Worm (Caenorhabditis elegans): ENCODE measurements around the gene hog-1.

DNA sequence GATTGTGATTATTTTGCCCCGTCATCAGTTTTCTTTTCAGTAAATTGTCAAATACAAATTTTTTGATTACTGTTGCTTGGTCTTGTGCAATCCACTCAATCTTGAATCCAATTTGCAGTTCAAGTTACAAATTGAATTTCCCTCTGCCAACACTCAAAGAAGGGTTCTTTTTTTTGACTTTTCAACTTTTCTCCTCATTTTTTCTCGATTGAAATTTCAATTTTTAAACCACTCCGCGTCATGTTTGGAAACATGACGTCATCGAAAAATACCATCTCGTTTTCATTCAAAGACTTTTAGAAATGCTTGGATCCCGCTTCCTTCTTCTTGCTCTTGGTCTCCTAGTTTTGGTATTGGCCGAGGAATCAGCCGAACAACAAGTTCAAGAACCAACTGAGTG, 31.5 kb upstream of the hog-1 start, which contains the start of gene flp-7:
- TF ChIP-seq R02D3.7 (tag; optimal IDR thresholded peaks at IDR 0.05), result no peak
- no peak for TF ChIP-seq unc-62 (GFP tag; optimal IDR thresholded peaks at IDR 0.05)
- TF ChIP-seq ztf-11 (tag; optimal IDR thresholded peaks at IDR 0.05), result no peak
- no peak for TF ChIP-seq ama-1 (optimal IDR thresholded peaks at IDR 0.05)
- no peak for TF ChIP-seq Y55F3AM.14 (GFP tag; optimal IDR thresholded peaks at IDR 0.05)
- TF ChIP-seq nhr-11 (tag; optimal IDR thresholded peaks at IDR 0.05), result no peak
- TF ChIP-seq unc-55 (GFP tag; optimal IDR thresholded peaks at IDR 0.05), result no peak
- no peak for TF ChIP-seq lin-11 (tag; optimal IDR thresholded peaks at IDR 0.05)
- TF ChIP-seq nhr-6 (tag; optimal IDR thresholded peaks at IDR 0.05), result no peak
- TF ChIP-seq elt-3 (tag; optimal IDR thresholded peaks at IDR 0.05), result no peak
- no peak for TF ChIP-seq nhr-77 (tag; optimal IDR thresholded peaks at IDR 0.05)
- TF ChIP-seq mdl-1 (tag; optimal IDR thresholded peaks at IDR 0.05), result no peak
- TF ChIP-seq elt-1 (tag; optimal IDR thresholded peaks at IDR 0.05), result no peak
- TF ChIP-seq lin-39 (tag; optimal IDR thresholded peaks at IDR 0.05), result no peak
